Worm (Caenorhabditis elegans): ENCODE measurements around the gene B0432.11.

- TF ChIP-seq ceh-36 (tag; optimal IDR thresholded peaks at IDR 0.05) = no peak
- TF ChIP-seq hmg-4 (GFP tag; optimal IDR thresholded peaks at IDR 0.05) = peak; percentile 45
- TF ChIP-seq scrt-1 (GFP tag; IDR thresholded peaks at IDR 0.05) = no peak
- TF ChIP-seq B0310.2 (tag; optimal IDR thresholded peaks at IDR 0.05) = no peak
- no peak for TF ChIP-seq hnd-1 (tag; optimal IDR thresholded peaks at IDR 0.05)
- TF ChIP-seq ama-1 (optimal IDR thresholded peaks at IDR 0.05) = no peak
- no peak for TF ChIP-seq hmbx-1 (tag; optimal IDR thresholded peaks at IDR 0.05)
- TF ChIP-seq flt-1 (GFP tag; IDR thresholded peaks at IDR 0.05) = no peak
- no peak for TF ChIP-seq ceh-13 (GFP tag; optimal IDR thresholded peaks at IDR 0.05)
- no peak for TF ChIP-seq F13C5.2 (tag; optimal IDR thresholded peaks at IDR 0.05)
- TF ChIP-seq tbx-37 (GFP tag; conservative IDR thresholded peaks at IDR 0.05) = no peak
- TF ChIP-seq tra-4 (tag; optimal IDR thresholded peaks at IDR 0.05) = no peak
- TF ChIP-seq aly-1 (tag; optimal IDR thresholded peaks at IDR 0.05) = no peak
- TF ChIP-seq pes-1 (GFP tag; IDR thresholded peaks at IDR 0.05) = no peak
Observed at ce11 chrII:323048-323776, 28.7 kb upstream of the B0432.11 start, which contains the start of gene K01A2.10.

All from whole organism, early embryonic.